Worm (Caenorhabditis elegans) whole organism, L1 larva: ENCODE measurements around the gene rps-23.

Source experiments
- C04F5.9 ChIP-seq: sonication (generic microtip); optimal IDR thresholded peaks from 2 replicates; lab custom pipeline; 2016; ENCODE audit warnings: missing genetic modification characterization, missing compliant biosample characterization
- C34B4.2 ChIP-seq: sonication (generic microtip); optimal IDR thresholded peaks from 2 replicates; lab custom pipeline; 2017; ENCODE audit warnings: mild to moderate bottlenecking, missing genetic modification characterization, missing compliant biosample characterization
- Y116A8C.19 ChIP-seq: sonication (generic microtip); optimal IDR thresholded peaks from 2 replicates; lab custom pipeline; 2016; ENCODE audit warnings: missing compliant biosample characterization, missing genetic modification characterization, borderline replicate concordance
- aha-1 ChIP-seq: fragments of 150-350 bp; optimal IDR thresholded peaks from 2 replicates; lab custom pipeline; 2014; ENCODE audit warnings: missing biosample characterization, missing genetic modification characterization
- alr-1 ChIP-seq: fragments of 200-800 bp; sonication (Bioruptor generic); optimal IDR thresholded peaks from 2 replicates; lab custom pipeline; 2018; ENCODE audit warnings: borderline replicate concordance, mild to moderate bottlenecking, missing genetic modification characterization, missing compliant biosample characterization
- aly-2 ChIP-seq: fragments of 150-350 bp; optimal IDR thresholded peaks from 2 replicates; lab custom pipeline; 2014; ENCODE audit warnings: missing biosample characterization, missing genetic modification characterization
- ces-1 ChIP-seq: fragments of 150-350 bp; optimal IDR thresholded peaks from 2 replicates; lab custom pipeline; 2014; ENCODE audit warnings: missing biosample characterization, missing genetic modification reagents, missing genetic modification characterization
- dsc-1 ChIP-seq: sonication (generic microtip); optimal IDR thresholded peaks from 2 replicates; lab custom pipeline; 2016; ENCODE audit warnings: mild to moderate bottlenecking, missing genetic modification characterization, missing compliant biosample characterization
- efl-1 ChIP-seq, 4 experiments: fragments of 150-350 bp; optimal IDR thresholded peaks in 3 of 4; peaks in 1 of 4; 1 replicate in 1 of 4; 2 replicates in 3 of 4; lab custom pipeline; 2014; ENCODE audit warnings: missing biosample characterization in 2 of 4, missing genetic modification characterization in 2 of 4, missing genetic modification reagents in 2 of 4
- egl-13 ChIP-seq: sonication (generic microtip); optimal IDR thresholded peaks from 2 replicates; lab custom pipeline; 2016; ENCODE audit warnings: missing genotype, missing genetic modification reagents, missing genetic modification characterization, missing compliant biosample characterization
- egl-27 ChIP-seq, 2 experiments: fragments of 150-350 bp in 1 of 2; sonication (generic microtip); optimal IDR thresholded peaks; 3 replicates each; lab custom pipeline; 2017 to 2018; ENCODE audit warnings: missing biosample characterization in 2 of 2, missing genetic modification characterization in 2 of 2, missing genetic modification reagents in 2 of 2
- elt-2 ChIP-seq: sonication (generic microtip); optimal IDR thresholded peaks from 2 replicates; lab custom pipeline; 2016; ENCODE audit warnings: missing genetic modification characterization, mild to moderate bottlenecking, inconsistent platforms, missing compliant biosample characterization, missing genetic modification reagents
- ets-5 ChIP-seq: fragments of 200-800 bp; sonication (Bioruptor generic); IDR thresholded peaks from 2 replicates; pipeline ENCODE4 v1.3.6; 2022; ENCODE audit warnings: missing genetic modification characterization, missing compliant biosample characterization
- fkh-10 ChIP-seq: sonication (generic microtip); optimal IDR thresholded peaks from 2 replicates; lab custom pipeline; 2017; ENCODE audit warnings: missing biosample characterization, missing genetic modification reagents, missing genetic modification characterization
- fkh-8 ChIP-seq: sonication (generic microtip); optimal IDR thresholded peaks from 2 replicates; lab custom pipeline; 2016; ENCODE audit warnings: mild to moderate bottlenecking, missing genetic modification characterization, missing compliant biosample characterization
- fos-1 ChIP-seq: fragments of 150-350 bp; optimal IDR thresholded peaks from 2 replicates; lab custom pipeline; 2014; ENCODE audit warnings: missing biosample characterization, missing genetic modification characterization
- hlh-4 ChIP-seq: sonication (generic microtip); optimal IDR thresholded peaks from 2 replicates; lab custom pipeline; 2016; ENCODE audit warnings: mild to moderate bottlenecking, missing genetic modification characterization, missing compliant biosample characterization
- isw-1 ChIP-seq: fragments of 200-800 bp; sonication (Bioruptor generic); IDR thresholded peaks from 2 replicates; pipeline ENCODE4 v1.3.6; 2022; ENCODE audit warnings: missing genetic modification characterization, missing compliant biosample characterization
- jun-1 ChIP-seq: fragments of 150-350 bp; optimal IDR thresholded peaks from 2 replicates; lab custom pipeline; 2014; ENCODE audit warnings: missing biosample characterization, missing genetic modification reagents, missing genetic modification characterization
- lin-14 ChIP-seq: fragments of 200-800 bp; sonication (Bioruptor generic); optimal IDR thresholded peaks from 2 replicates; lab custom pipeline; 2018; ENCODE audit warnings: mild to moderate bottlenecking, missing genetic modification characterization, moderate library complexity, missing compliant biosample characterization
- lin-39 ChIP-seq: fragments of 150-350 bp; optimal IDR thresholded peaks from 2 replicates; lab custom pipeline; 2014; ENCODE audit warnings: missing biosample characterization, missing genetic modification reagents, missing genetic modification characterization
- lir-3 ChIP-seq: sonication (generic microtip); optimal IDR thresholded peaks from 2 replicates; lab custom pipeline; 2016; ENCODE audit warnings: mild to moderate bottlenecking, missing genetic modification characterization, moderate library complexity, missing compliant biosample characterization; ENCODE audit not compliant: poor library complexity
- lsy-2 ChIP-seq, 2 experiments: fragments of 150-350 bp; optimal IDR thresholded peaks; 2 replicates each; lab custom pipeline; 2014; ENCODE audit warnings: missing biosample characterization in 2 of 2, missing genetic modification characterization in 2 of 2
- mef-2 ChIP-seq: fragments of 150-350 bp; optimal IDR thresholded peaks from 2 replicates; lab custom pipeline; 2014; ENCODE audit warnings: missing biosample characterization, missing genetic modification characterization
- nhr-11 ChIP-seq: fragments of 150-350 bp; optimal IDR thresholded peaks from 2 replicates; lab custom pipeline; 2014; ENCODE audit warnings: missing biosample characterization, missing genetic modification characterization
- nhr-19 ChIP-seq: fragments of 200-800 bp; sonication (Bioruptor generic); conservative IDR thresholded peaks from 2 replicates; pipeline ENCODE4 v1.3.6; 2022; ENCODE audit warnings: missing genetic modification characterization, missing compliant biosample characterization
- nhr-20 ChIP-seq: sonication (generic microtip); optimal IDR thresholded peaks from 2 replicates; lab custom pipeline; 2016; ENCODE audit warnings: mild to moderate bottlenecking, missing genetic modification characterization, missing compliant biosample characterization
- nhr-237 ChIP-seq: fragments of 150-350 bp; optimal IDR thresholded peaks from 2 replicates; lab custom pipeline; 2014; ENCODE audit warnings: missing biosample characterization, missing genetic modification characterization
- nhr-47 ChIP-seq: sonication (generic microtip); optimal IDR thresholded peaks from 2 replicates; lab custom pipeline; 2016; ENCODE audit warnings: mild to moderate bottlenecking, missing genetic modification characterization, moderate library complexity, missing compliant biosample characterization
- nhr-71 ChIP-seq: sonication (generic microtip); optimal IDR thresholded peaks from 2 replicates; lab custom pipeline; 2016; ENCODE audit warnings: mild to moderate bottlenecking, missing genetic modification characterization, moderate library complexity, missing compliant biosample characterization
- nhr-77 ChIP-seq: fragments of 150-350 bp; optimal IDR thresholded peaks from 2 replicates; lab custom pipeline; 2014; ENCODE audit warnings: missing biosample characterization, missing genetic modification characterization
- nhr-85 ChIP-seq: sonication (generic microtip); peaks from one replicate; lab custom pipeline; 2016; ENCODE audit warnings: missing genetic modification characterization, inconsistent platforms, missing compliant biosample characterization
- nhr-90 ChIP-seq: sonication (generic microtip); optimal IDR thresholded peaks from 2 replicates; lab custom pipeline; 2016; ENCODE audit warnings: mild to moderate bottlenecking, missing genetic modification characterization, missing compliant biosample characterization; ENCODE audit not compliant: poor library complexity
- pag-3 ChIP-seq: sonication (generic microtip); optimal IDR thresholded peaks from 2 replicates; lab custom pipeline; 2017; ENCODE audit warnings: missing genetic modification characterization, mild to moderate bottlenecking, missing compliant biosample characterization, antibody characterized with exemption, borderline replicate concordance; ENCODE audit not compliant: insufficient read depth
- pax-3 ChIP-seq: fragments of 200-800 bp; sonication (Bioruptor generic); optimal IDR thresholded peaks from 2 replicates; lab custom pipeline; 2018; ENCODE audit warnings: mild to moderate bottlenecking, missing genetic modification characterization, moderate library complexity, missing compliant biosample characterization
- rnt-1 ChIP-seq: sonication (generic microtip); optimal IDR thresholded peaks from 2 replicates; lab custom pipeline; 2016; ENCODE audit warnings: mild to moderate bottlenecking, missing genetic modification characterization, moderate library complexity, missing compliant biosample characterization
- snpc-4 ChIP-seq: fragments of 150-350 bp; optimal IDR thresholded peaks from 2 replicates; lab custom pipeline; 2014; ENCODE audit warnings: missing biosample characterization, missing genetic modification characterization
- sptf-1 ChIP-seq: fragments of 150-350 bp; optimal IDR thresholded peaks from 2 replicates; lab custom pipeline; 2014; ENCODE audit warnings: missing biosample characterization, missing genetic modification characterization
- sup-37 ChIP-seq: fragments of 200-800 bp; sonication (Bioruptor generic); optimal IDR thresholded peaks from 2 replicates; lab custom pipeline; 2018; ENCODE audit warnings: mild to moderate bottlenecking, missing genetic modification characterization, missing compliant biosample characterization
- swsn-7 ChIP-seq: sonication (generic microtip); optimal IDR thresholded peaks from 2 replicates; lab custom pipeline; 2016; ENCODE audit warnings: missing genetic modification characterization, missing compliant biosample characterization
- tbx-2 ChIP-seq: sonication (generic microtip); optimal IDR thresholded peaks from 2 replicates; lab custom pipeline; 2016; ENCODE audit warnings: missing genetic modification characterization, missing compliant biosample characterization
- unc-86 ChIP-seq: sonication (generic microtip); optimal IDR thresholded peaks from 2 replicates; lab custom pipeline; 2016; ENCODE audit warnings: missing genetic modification characterization, missing compliant biosample characterization
- vab-15 ChIP-seq: sonication (generic microtip); optimal IDR thresholded peaks from 2 replicates; lab custom pipeline; 2017; ENCODE audit warnings: missing genotype, mild to moderate bottlenecking, missing genetic modification characterization, missing compliant biosample characterization
- xbp-1 ChIP-seq: sonication (generic microtip); optimal IDR thresholded peaks from 2 replicates; lab custom pipeline; 2016; ENCODE audit warnings: missing genetic modification characterization, missing compliant biosample characterization
- zag-1 ChIP-seq: fragments of 150-350 bp; optimal IDR thresholded peaks from 2 replicates; lab custom pipeline; 2014; ENCODE audit warnings: missing biosample characterization, missing genetic modification characterization
- ztf-11 ChIP-seq, 2 experiments: sonication (generic microtip); optimal IDR thresholded peaks; 2 replicates each; lab custom pipeline; 2016 to 2017; ENCODE audit warnings: missing genetic modification characterization in 2 of 2, missing biosample characterization in 1 of 2, missing compliant biosample characterization in 1 of 2
- ztf-4 ChIP-seq: fragments of 150-350 bp; optimal IDR thresholded peaks from 2 replicates; lab custom pipeline; 2014; ENCODE audit warnings: missing biosample characterization, missing genetic modification characterization

The rps-23 gene

ce11 chrIV:12420455-12420854 lies 29.6 kb upstream of the rps-23 start, which contains the start of gene ugt-65:
ugt-65 (plus strand) TSS chrIV:12420683.
- TF ChIP-seq fkh-8 (no peak), efl-1 (optimal IDR thresholded peaks at IDR 0.05; lab: Kevin White, UChicago) (no peak), efl-1 (GFP tag; optimal IDR thresholded peaks at IDR 0.05 in 1 of 2; lab: Kevin White, UChicago) (peak in 1 of 2 experiments; percentile 90), ztf-11 (tag; optimal IDR thresholded peaks at IDR 0.05; lab: Kevin White, UChicago) (no peak), pag-3 (no peak), nhr-71 (tag; lab: Kevin White, UChicago) (no peak), dsc-1 (tag; lab: Kevin White, UChicago) (no peak), nhr-19 (no peak), egl-13 (no peak), zag-1 (tag; lab: Kevin White, UChicago) (no peak), nhr-85 (no peak), isw-1 (GFP tag; lab: Robert Waterston, UW) (no peak), nhr-77 (no peak), hlh-4 (tag; lab: Kevin White, UChicago) (no peak), egl-27 (tag; optimal IDR thresholded peaks at IDR 0.05; lab: Kevin White, UChicago) (no peak), elt-2 (tag; lab: Kevin White, UChicago) (peak; percentile 85), aly-2 (tag; lab: Kevin White, UChicago) (no peak), lin-14 (GFP tag; lab: Kevin White, UChicago) (peak; percentile 38)

- TF ChIP-seq lin-14 (GFP tag; lab: Kevin White, UChicago) = peak; percentile 74
- TF ChIP-seq fkh-10 (GFP tag; lab: Kevin White, UChicago) = peak; percentile 74
- no peak for TF ChIP-seq nhr-11
Observed at ce11 chrIV:12419291-12419690, 28.4 kb upstream of the rps-23 start.

- TF ChIP-seq zag-1 (tag; lab: Kevin White, UChicago) (no peak), swsn-7 (peak; percentile 34), nhr-90 (tag; lab: Kevin White, UChicago) (peak; percentile 57), sptf-1 (no peak), nhr-19 (peak; percentile 22; the same call in 1 of the 2 replicates), snpc-4 (no peak), pax-3 (tag; lab: Kevin White, UChicago) (no peak), unc-86 (tag; lab: Kevin White, UChicago) (no peak), nhr-11 (no peak), lsy-2 (tag; optimal IDR thresholded peaks at IDR 0.05; lab: Kevin White, UChicago) (peak; percentile 30 to 62), jun-1 (tag; lab: Kevin White, UChicago) (no peak), ets-5 (GFP tag; lab: Robert Waterston, UW) (no peak), nhr-237 (tag; lab: Kevin White, UChicago) (no peak), nhr-71 (tag; lab: Kevin White, UChicago) (peak; percentile 65), egl-27 (tag; optimal IDR thresholded peaks at IDR 0.05; lab: Kevin White, UChicago) (no peak), C34B4.2 (no peak), lir-3 (tag; lab: Kevin White, UChicago) (peak; percentile 27), nhr-47 (tag; lab: Kevin White, UChicago) (peak; percentile 49), sup-37 (GFP tag; lab: Kevin White, UChicago) (no peak), egl-13 (no peak), aly-2 (tag; lab: Kevin White, UChicago) (no peak), C04F5.9 (tag; lab: Kevin White, UChicago) (no peak), lin-39 (tag; lab: Kevin White, UChicago) (no peak), nhr-20 (peak; percentile 50), xbp-1 (tag; lab: Kevin White, UChicago) (peak; percentile 24), Y116A8C.19 (tag; lab: Kevin White, UChicago) (no peak), ces-1 (no peak), aha-1 (tag; lab: Kevin White, UChicago) (no peak), hlh-4 (tag; lab: Kevin White, UChicago) (no peak), rnt-1 (tag; lab: Kevin White, UChicago) (peak; percentile 4), alr-1 (tag; lab: Kevin White, UChicago) (no peak), fos-1 (tag; lab: Kevin White, UChicago) (no peak), mef-2 (tag; lab: Kevin White, UChicago) (peak; percentile 4), ztf-4 (no peak), tbx-2 (tag; lab: Kevin White, UChicago) (peak; percentile 29), vab-15 (tag; lab: Kevin White, UChicago) (no peak)
Observed at ce11 chrIV:12417536-12418195, 26.8 kb upstream of the rps-23 start, which contains the start of gene F08G5.3. F08G5.3 (minus strand) TSS chrIV:12417586.
